Fruit fly (Drosophila melanogaster): ENCODE data around the gene btz.

btz gene

dm6 chr3R:27655109-27655508 is 45.1 kb upstream of the btz start (continued):
- TF ChIP-seq OdsH (GFP tag; optimal IDR thresholded peaks at IDR 0.05): peak; percentile 46
- peak; percentile 16 for TF ChIP-seq acj6 (GFP tag; optimal IDR thresholded peaks at IDR 0.05)
- TF ChIP-seq cyc (GFP tag; optimal IDR thresholded peaks at IDR 0.05): no peak
- no peak for TF ChIP-seq fkh (GFP tag; optimal IDR thresholded peaks at IDR 0.05)
- TF ChIP-seq CG10631 (GFP tag; optimal IDR thresholded peaks at IDR 0.05): no peak
- no peak for TF ChIP-seq CG7368 (GFP tag; optimal IDR thresholded peaks at IDR 0.05)
- no peak for TF ChIP-seq esn (GFP tag; optimal IDR thresholded peaks at IDR 0.05)
- TF ChIP-seq CG11902 (GFP tag; optimal IDR thresholded peaks at IDR 0.05): no peak
- TF ChIP-seq CG3919 (GFP tag; optimal IDR thresholded peaks at IDR 0.05): peak; percentile 26
- TF ChIP-seq pdm3 (GFP tag; optimal IDR thresholded peaks at IDR 0.05): peak; percentile 35
- peak; percentile 1 for TF ChIP-seq Lpt (GFP tag; optimal IDR thresholded peaks at IDR 0.05)
- no peak for TF ChIP-seq Sox14 (GFP tag; optimal IDR thresholded peaks at IDR 0.05)
- TF ChIP-seq CG6792 (GFP tag; optimal IDR thresholded peaks at IDR 0.05): no peak
- peak; percentile 10 for TF ChIP-seq lz (GFP tag; optimal IDR thresholded peaks at IDR 0.05)
- TF ChIP-seq vri (GFP tag; optimal IDR thresholded peaks at IDR 0.05): no peak
- no peak for TF ChIP-seq Met (GFP tag; optimal IDR thresholded peaks at IDR 0.05)
- TF ChIP-seq Eip75B (GFP tag; optimal IDR thresholded peaks at IDR 0.05): peak; percentile 40
- no peak for TF ChIP-seq ss (GFP tag; optimal IDR thresholded peaks at IDR 0.05)
- TF ChIP-seq salr (GFP tag; optimal IDR thresholded peaks at IDR 0.05): peak in 1 of 2 experiments; percentile 25
- peak; percentile 40 for TF ChIP-seq Ets96B (tag; optimal IDR thresholded peaks at IDR 0.05)
- no peak for TF ChIP-seq CG3032 (tag; optimal IDR thresholded peaks at IDR 0.05)
- no peak for TF ChIP-seq CG6854 (GFP tag; optimal IDR thresholded peaks at IDR 0.05)
- no peak for TF ChIP-seq CG4318 (GFP tag; optimal IDR thresholded peaks at IDR 0.05)

- TF ChIP-seq Sox14 (GFP tag; optimal IDR thresholded peaks at IDR 0.05) (no peak), Gug (GFP tag; IDR thresholded peaks at IDR 0.05) (no peak), dsx (GFP tag; optimal IDR thresholded peaks at IDR 0.05; ENCODE audit: poor library complexity, severe bottlenecking) (no peak), net (GFP tag; optimal IDR thresholded peaks at IDR 0.05) (no peak), Smox (GFP tag; optimal IDR thresholded peaks at IDR 0.05) (no peak), CG9139 (GFP tag; optimal IDR thresholded peaks at IDR 0.05) (no peak), cyc (GFP tag; optimal IDR thresholded peaks at IDR 0.05) (no peak), CG32006 (GFP tag; optimal IDR thresholded peaks at IDR 0.05) (no peak), CG6163 (GFP tag; IDR thresholded peaks at IDR 0.05) (no peak), Ets21C (GFP tag; optimal IDR thresholded peaks at IDR 0.05) (no peak), Eip93F (GFP tag; optimal IDR thresholded peaks at IDR 0.05) (no peak), lz (GFP tag; optimal IDR thresholded peaks at IDR 0.05) (no peak), CG11902 (GFP tag; optimal IDR thresholded peaks at IDR 0.05) (no peak), CG11762 (GFP tag; optimal IDR thresholded peaks at IDR 0.05; ENCODE audit: insufficient read depth) (no peak), CG3919 (GFP tag; optimal IDR thresholded peaks at IDR 0.05) (no peak), CG6792 (GFP tag; optimal IDR thresholded peaks at IDR 0.05) (no peak), Blimp-1 (GFP tag; optimal IDR thresholded peaks at IDR 0.05) (no peak), CG8319 (GFP tag; optimal IDR thresholded peaks at IDR 0.05) (no peak), ss (GFP tag; optimal IDR thresholded peaks at IDR 0.05) (no peak), acj6 (GFP tag; optimal IDR thresholded peaks at IDR 0.05) (no peak)
These were observed 43.2 kb upstream of the btz start, which contains the start of gene tau for dm6 chr3R:27656686-27657535. Gene tau, minus strand, starts transcription at chr3R:27656996.

dm6 chr3R:27660127-27660579 is 40.0 kb upstream of the btz start, which contains the start of gene Mlc1:
Gene Mlc1, minus strand, starts transcription at chr3R:27660177.
- TF ChIP-seq esn (GFP tag; optimal IDR thresholded peaks at IDR 0.05) (no peak), Sox102F (GFP tag; optimal IDR thresholded peaks at IDR 0.05) (no peak), OdsH (GFP tag; optimal IDR thresholded peaks at IDR 0.05) (no peak), Eip75B (GFP tag; optimal IDR thresholded peaks at IDR 0.05) (no peak), cyc (GFP tag; optimal IDR thresholded peaks at IDR 0.05) (no peak), Hr38 (GFP tag; optimal IDR thresholded peaks at IDR 0.05) (no peak), CG8632 (GFP tag; optimal IDR thresholded peaks at IDR 0.05) (no peak), fd85E (GFP tag; optimal IDR thresholded peaks at IDR 0.05) (no peak)
